Worm (Caenorhabditis elegans): ENCODE data around the gene gfi-1.

ce11 chrV:6368494-6368893, 31.2 kb downstream of the gfi-1 start:
- TF ChIP-seq him-1 (tag; optimal IDR thresholded peaks at IDR 0.05) (no peak), W03F9.2 (tag; optimal IDR thresholded peaks at IDR 0.05) (no peak)
